Fruit fly (Drosophila melanogaster) whole organism, embryonic: ENCODE measurements around the gene dock.

Experiments
- B-H2 ChIP-seq: fragments of 200-800 bp; sonication (Bioruptor generic); optimal IDR thresholded peaks from 2 replicates; lab custom pipeline; 2018; ENCODE audit warnings: missing biosample characterization, mild to moderate bottlenecking, missing genetic modification characterization
- CG13287 ChIP-seq: fragments of 200-800 bp; sonication (Bioruptor generic); IDR thresholded peaks from 2 replicates; pipeline ENCODE4 v1.3.6; 2022; ENCODE audit warnings: missing biosample characterization, missing genetic modification characterization; ENCODE audit not compliant: partially characterized antibody
- CG14014 ChIP-seq: fragments of 200-800 bp; sonication (Bioruptor generic); IDR thresholded peaks from 2 replicates; pipeline ENCODE4 v1.3.6; 2022; ENCODE audit warnings: missing biosample characterization, missing genetic modification characterization
- CG1602 ChIP-seq: fragments of 200-800 bp; sonication (Bioruptor generic); optimal IDR thresholded peaks from 3 replicates; lab custom pipeline; 2016; ENCODE audit warnings: missing biosample characterization, missing genetic modification characterization
- CG42726 ChIP-seq: fragments of 200-800 bp; sonication (Bioruptor generic); IDR thresholded peaks from 2 replicates; pipeline ENCODE4 v1.3.6; 2022; ENCODE audit warnings: missing biosample characterization, missing genetic modification characterization; ENCODE audit not compliant: partially characterized antibody
- D19B ChIP-seq: fragments of 200-800 bp; sonication (Bioruptor generic); optimal IDR thresholded peaks from 2 replicates; lab custom pipeline; 2017; ENCODE audit warnings: missing biosample characterization, mild to moderate bottlenecking, missing genetic modification characterization
- Dll ChIP-seq: fragments of 200-800 bp; sonication (Bioruptor generic); IDR thresholded peaks from 4 replicates; pipeline ENCODE4 v1.3.6; 2022; ENCODE audit warnings: missing biosample characterization, missing genetic modification characterization; ENCODE audit not compliant: partially characterized antibody
- Taf1 ChIP-seq: fragments of 200-800 bp; sonication (Bioruptor generic); IDR thresholded peaks from 2 replicates; pipeline ENCODE4 v1.3.6; 2022; ENCODE audit warnings: missing biosample characterization, missing genetic modification characterization
- croc ChIP-seq: fragments of 200-800 bp; sonication (Bioruptor generic); conservative IDR thresholded peaks from 3 replicates; pipeline ENCODE4 v1.3.6; 2022; ENCODE audit warnings: missing biosample characterization, missing genetic modification characterization
- fru ChIP-seq: fragments of >200 bp; optimal IDR thresholded peaks from 2 replicates; lab custom pipeline; 2017
- hb ChIP-seq: fragments of 200-800 bp; sonication (Bioruptor generic); IDR thresholded peaks from 3 replicates; pipeline ENCODE4 v1.3.6; 2022; ENCODE audit warnings: missing biosample characterization, missing genetic modification characterization; ENCODE audit not compliant: partially characterized antibody
- stc ChIP-seq: fragments of 200-800 bp; sonication (Bioruptor generic); IDR thresholded peaks from 2 replicates; pipeline ENCODE4 v1.3.6; 2022; ENCODE audit warnings: missing biosample characterization, missing genetic modification characterization
- trem ChIP-seq: fragments of 200-800 bp; optimal IDR thresholded peaks from 3 replicates; lab custom pipeline; 2019; ENCODE audit warnings: missing biosample characterization, mild to moderate bottlenecking, missing genetic modification characterization, moderate library complexity

dm6 chr2L:827516-828362 is 2.0 kb downstream of the dock start:
- TF ChIP-seq Taf1 (no peak), croc (GFP tag; lab: Robert Waterston, UW) (no peak; the same call in 2 of the 3 replicates), stc (GFP tag; lab: Robert Waterston, UW) (no peak), fru (lab: Kevin White, UChicago) (no peak), CG13287 (GFP tag; lab: Robert Waterston, UW) (no peak), hb (GFP tag; lab: Robert Waterston, UW) (no peak), CG42726 (GFP tag; lab: Robert Waterston, UW) (no peak), CG14014 (no peak), B-H2 (no peak), D19B (GFP tag; lab: Kevin White, UChicago) (no peak), Dll (no peak), trem (tag; lab: Kevin White, UChicago) (peak; percentile 8), CG1602 (peak; percentile 49)
